Worm (Caenorhabditis elegans): ENCODE data around the gene ZK1128.3.

The ZK1128.3 gene

DNA sequence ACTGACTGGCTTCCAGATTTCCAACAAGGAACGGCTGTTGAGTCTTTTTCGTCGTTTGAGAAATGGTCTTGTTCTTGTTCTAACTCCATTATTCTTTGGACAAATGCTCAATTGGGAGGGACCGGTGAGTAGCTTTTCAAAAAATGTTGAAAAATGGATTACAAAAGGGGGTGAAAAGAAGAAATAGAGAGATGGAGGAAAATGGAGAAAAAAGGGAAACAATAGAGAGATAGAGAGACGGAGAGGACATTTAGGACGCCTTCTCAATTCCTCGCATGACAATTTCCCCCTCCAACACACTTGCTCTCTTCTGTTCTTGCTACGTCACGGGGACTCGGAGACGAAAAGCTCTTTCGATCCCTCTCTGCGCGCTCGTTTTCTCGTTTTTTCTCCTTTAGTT is 34.3 kb upstream of the ZK1128.3 start (continued):
- TF ChIP-seq snpc-1.3 (tag; optimal IDR thresholded peaks at IDR 0.05; ENCODE audit: insufficient read depth) (no peak), ZK185.1 (tag; optimal IDR thresholded peaks at IDR 0.05; ENCODE audit: poor library complexity, severe bottlenecking) (no peak), hsf-1 (GFP tag; IDR thresholded peaks at IDR 0.05) (no peak), rcor-1 (GFP tag; IDR thresholded peaks at IDR 0.05) (0 out of 2 replicates have a peak, but pooled peaks have one; percentile 8), hmg-1.2 (GFP tag; IDR thresholded peaks at IDR 0.05) (peak; percentile 34; the same call in 1 of the 2 replicates), lin-26 (GFP tag; IDR thresholded peaks at IDR 0.05) (no peak), K11D2.4 (GFP tag; IDR thresholded peaks at IDR 0.05) (peak; percentile 48; the same call in 1 of the 2 replicates), F52B5.7 (tag; optimal IDR thresholded peaks at IDR 0.05) (no peak), cebp-1 (GFP tag; IDR thresholded peaks at IDR 0.05) (no peak), cebp-1 (tag; optimal IDR thresholded peaks at IDR 0.05) (peak; percentile 33), F57C9.4 (tag; optimal IDR thresholded peaks at IDR 0.05) (no peak), ceh-40 (GFP tag; IDR thresholded peaks at IDR 0.05) (no peak), Y53G8AR.9 (GFP tag; conservative IDR thresholded peaks at IDR 0.05) (no peak), ekl-4 (GFP tag; IDR thresholded peaks at IDR 0.05) (0 out of 2 replicates have a peak, but pooled peaks have one; percentile 29), F33H1.4 (GFP tag; IDR thresholded peaks at IDR 0.05) (no peak), unc-130 (GFP tag; optimal IDR thresholded peaks at IDR 0.05) (no peak), mxl-1 (tag; optimal IDR thresholded peaks at IDR 0.05) (no peak)

ce11 chrIII:10152495-10152894 is 33.8 kb upstream of the ZK1128.3 start, which contains the start of gene nac-3:
nac-3 (plus strand) TSS chrIII:10152795.
- TF ChIP-seq fkh-3 (tag; optimal IDR thresholded peaks at IDR 0.05) = no peak
- no peak for TF ChIP-seq ceh-58 (GFP tag; IDR thresholded peaks at IDR 0.05)
- no peak for TF ChIP-seq lsy-27 (tag; optimal IDR thresholded peaks at IDR 0.05; ENCODE audit: borderline replicate concordance, insufficient read depth)
- TF ChIP-seq lin-26 (GFP tag; IDR thresholded peaks at IDR 0.05) = no peak
- no peak for TF ChIP-seq lin-54 (GFP tag; optimal IDR thresholded peaks at IDR 0.05)
- no peak for TF ChIP-seq mcd-1 (GFP tag; IDR thresholded peaks at IDR 0.05)
- no peak for TF ChIP-seq nhr-90 (tag; optimal IDR thresholded peaks at IDR 0.05)
- no peak for TF ChIP-seq tbp1 (GFP tag; optimal IDR thresholded peaks at IDR 0.05)
- TF ChIP-seq mel-28 (tag; optimal IDR thresholded peaks at IDR 0.05; ENCODE audit: borderline replicate concordance) = no peak
- no peak for TF ChIP-seq snpc-1.1 (tag; optimal IDR thresholded peaks at IDR 0.05; ENCODE audit: insufficient read depth)
- TF ChIP-seq K12H6.12 (tag; optimal IDR thresholded peaks at IDR 0.05) = no peak
- no peak for TF ChIP-seq F37B4.10 (GFP tag; IDR thresholded peaks at IDR 0.05)
- no peak for TF ChIP-seq F23B12.7 (tag; optimal IDR thresholded peaks at IDR 0.05; ENCODE audit: insufficient read depth)
- TF ChIP-seq madf-3 (GFP tag; IDR thresholded peaks at IDR 0.05) = no peak
- no peak for TF ChIP-seq sea-2 (GFP tag; IDR thresholded peaks at IDR 0.05)
- TF ChIP-seq atf-7 (tag; optimal IDR thresholded peaks at IDR 0.05) = no peak
- TF ChIP-seq lag-1 (GFP tag; IDR thresholded peaks at IDR 0.05) = no peak

DNA sequence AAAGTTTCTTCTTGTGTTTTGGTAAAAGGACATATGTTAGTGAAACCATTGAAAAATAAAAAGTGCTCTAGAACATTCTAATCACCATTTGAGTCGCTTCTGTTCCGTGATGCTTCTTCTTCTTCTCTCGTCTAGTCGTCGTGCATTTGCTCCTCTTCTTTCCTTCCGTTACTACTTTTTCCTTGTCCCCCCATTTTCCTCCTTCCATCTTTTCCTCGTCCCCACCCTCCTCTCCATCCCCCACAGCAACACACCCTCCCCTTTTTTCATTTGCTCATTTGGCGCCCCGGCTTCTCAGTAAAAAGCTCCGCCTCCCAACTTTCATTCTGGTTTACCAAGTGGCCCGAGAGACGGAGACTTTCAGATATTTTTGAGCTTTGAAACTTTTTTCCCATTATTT is 33.0 kb upstream of the ZK1128.3 start:
- TF ChIP-seq K12H6.12 (tag; optimal IDR thresholded peaks at IDR 0.05) (peak; percentile 72), mcd-1 (GFP tag; IDR thresholded peaks at IDR 0.05) (0 out of 2 replicates have a peak, but pooled peaks have one; percentile 14), him-1 (tag; optimal IDR thresholded peaks at IDR 0.05) (no peak), ccch-3 (GFP tag; optimal IDR thresholded peaks at IDR 0.05) (no peak), ztf-22 (GFP tag; optimal IDR thresholded peaks at IDR 0.05) (peak; percentile 25), let-607 (tag; optimal IDR thresholded peaks at IDR 0.05) (no peak), cebp-1 (GFP tag; IDR thresholded peaks at IDR 0.05) (no peak), cebp-1 (tag; optimal IDR thresholded peaks at IDR 0.05) (peak; percentile 38), ztf-28 (GFP tag; IDR thresholded peaks at IDR 0.05) (no peak), ceh-100 (GFP tag; IDR thresholded peaks at IDR 0.05) (no peak), lin-26 (GFP tag; IDR thresholded peaks at IDR 0.05) (no peak), nfyb-1 (GFP tag; IDR thresholded peaks at IDR 0.05) (0 out of 2 replicates have a peak, but pooled peaks have one; percentile 23), snpc-4 (GFP tag; optimal IDR thresholded peaks at IDR 0.05) (no peak), snpc-4 (tag; optimal IDR thresholded peaks at IDR 0.05) (no peak), F33H1.4 (GFP tag; IDR thresholded peaks at IDR 0.05) (no peak), attf-5 (GFP tag; optimal IDR thresholded peaks at IDR 0.05) (peak; percentile 14), F57A8.1 (GFP tag; optimal IDR thresholded peaks at IDR 0.05) (no peak), snpc-1.1 (tag; optimal IDR thresholded peaks at IDR 0.05; ENCODE audit: insufficient read depth) (no peak), ZK185.1 (tag; optimal IDR thresholded peaks at IDR 0.05; ENCODE audit: poor library complexity, severe bottlenecking) (no peak), dpl-1 (GFP tag; optimal IDR thresholded peaks at IDR 0.05) (no peak), Y53G8AR.9 (GFP tag; conservative IDR thresholded peaks at IDR 0.05) (no peak)
